Fruit fly (Drosophila melanogaster): ENCODE measurements around the gene CG32024.
A peak's percentile ranks its signal among the peaks of the same experiment; 100 is the strongest.

Gene CG32024

DNA sequence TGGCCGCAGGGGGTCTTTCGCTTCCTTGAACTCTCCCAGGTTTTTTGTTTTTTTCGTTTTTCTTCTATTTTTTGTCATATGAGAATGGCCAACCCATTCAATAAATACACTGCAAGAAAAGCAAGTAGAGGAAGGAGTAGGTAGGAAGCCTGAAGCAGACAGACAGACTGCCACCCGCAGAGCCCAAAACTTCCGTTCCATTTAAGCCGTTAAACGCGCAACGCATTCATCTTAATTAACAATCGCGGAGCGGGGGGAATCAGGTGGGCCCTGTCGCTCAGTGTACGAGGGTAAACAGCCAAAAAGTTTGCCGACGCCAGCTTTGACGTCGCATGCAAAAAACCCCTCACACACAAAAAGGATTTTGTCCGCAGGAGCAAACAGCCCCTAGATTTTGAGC, 45.5 kb downstream of the CG32024 start (continued):
- peak; percentile 35; the same call in 1 of the 3 replicates for TF ChIP-seq ase (GFP tag; IDR thresholded peaks at IDR 0.05)
- peak in 1 of 2 experiments; percentile 26 for TF ChIP-seq dpn (GFP tag; optimal IDR thresholded peaks at IDR 0.05)
- no peak for TF ChIP-seq CG2875 (GFP tag; optimal IDR thresholded peaks at IDR 0.05)
- no peak for TF ChIP-seq Hr39 (optimal IDR thresholded peaks at IDR 0.05)
- TF ChIP-seq CG12299 (tag; optimal IDR thresholded peaks at IDR 0.05): no peak
- TF ChIP-seq Hr78 (GFP tag; optimal IDR thresholded peaks at IDR 0.05): no peak
- peak; percentile 48 for TF ChIP-seq CG11504 (tag; optimal IDR thresholded peaks at IDR 0.05)
- no peak for TF ChIP-seq CG13775 (GFP tag; optimal IDR thresholded peaks at IDR 0.05)
- TF ChIP-seq CG12104 (GFP tag; optimal IDR thresholded peaks at IDR 0.05): no peak
- TF ChIP-seq hbn (GFP tag; IDR thresholded peaks at IDR 0.05; ENCODE audit: partially characterized antibody): no peak
- peak; percentile 55; the same call in 1 of the 2 replicates for TF ChIP-seq sisA (GFP tag; IDR thresholded peaks at IDR 0.05)
- no peak for TF ChIP-seq Eip74EF (GFP tag; optimal IDR thresholded peaks at IDR 0.05)
- peak; percentile 40 for TF ChIP-seq gem (tag; optimal IDR thresholded peaks at IDR 0.05)
- no peak for TF ChIP-seq CG9609 (GFP tag; optimal IDR thresholded peaks at IDR 0.05)
- TF ChIP-seq CG17186 (GFP tag; optimal IDR thresholded peaks at IDR 0.05): no peak
- TF ChIP-seq emc (GFP tag; optimal IDR thresholded peaks at IDR 0.05): no peak
- TF ChIP-seq CG7987 (GFP tag; optimal IDR thresholded peaks at IDR 0.05): no peak
- peak; percentile 4 for TF ChIP-seq org-1 (GFP tag; optimal IDR thresholded peaks at IDR 0.05)
- no peak for TF ChIP-seq Jarid2 (GFP tag; optimal IDR thresholded peaks at IDR 0.05)
- no peak for TF ChIP-seq Camta (GFP tag; optimal IDR thresholded peaks at IDR 0.05)
- no peak for TF ChIP-seq CG1602 (GFP tag; optimal IDR thresholded peaks at IDR 0.05)
- peak; percentile 82 for TF ChIP-seq slbo (GFP tag; IDR thresholded peaks at IDR 0.05)
- TF ChIP-seq gt (GFP tag; IDR thresholded peaks at IDR 0.05): no peak
- peak; percentile 70 for TF ChIP-seq seq (GFP tag; IDR thresholded peaks at IDR 0.05)
- peak in 1 of 2 experiments; percentile 47 for TF ChIP-seq Pdp1 (GFP tag; optimal IDR thresholded peaks at IDR 0.05)
- TF ChIP-seq Optix (GFP tag; IDR thresholded peaks at IDR 0.05): peak; percentile 47; the same call in 1 of the 3 replicates
- TF ChIP-seq fu2 (GFP tag; optimal IDR thresholded peaks at IDR 0.05): no peak
- no peak for TF ChIP-seq CG2129 (GFP tag; IDR thresholded peaks at IDR 0.05; ENCODE audit: partially characterized antibody)
- TF ChIP-seq kah (GFP tag; optimal IDR thresholded peaks at IDR 0.05): no peak
- TF ChIP-seq knrl (GFP tag; IDR thresholded peaks at IDR 0.05; ENCODE audit: partially characterized antibody): no peak
- TF ChIP-seq CG3726 (GFP tag; IDR thresholded peaks at IDR 0.05): 0 out of 3 replicates have a peak, but pooled peaks have one; percentile 8
- no peak for TF ChIP-seq pros (GFP tag; optimal IDR thresholded peaks at IDR 0.05)
- peak; percentile 17 for TF ChIP-seq CG4424 (GFP tag; optimal IDR thresholded peaks at IDR 0.05)
- peak; percentile 47 for TF ChIP-seq lmd (GFP tag; IDR thresholded peaks at IDR 0.05)
- TF ChIP-seq CG7963 (GFP tag; IDR thresholded peaks at IDR 0.05; ENCODE audit: partially characterized antibody): no peak
- no peak for TF ChIP-seq HHEX (GFP tag; optimal IDR thresholded peaks at IDR 0.05)
- no peak for TF ChIP-seq sens-2 (GFP tag; IDR thresholded peaks at IDR 0.05)
- TF ChIP-seq sd (tag; optimal IDR thresholded peaks at IDR 0.05): no peak
- no peak for TF ChIP-seq Opbp (GFP tag; IDR thresholded peaks at IDR 0.05; ENCODE audit: partially characterized antibody)
- no peak for TF ChIP-seq CG15479 (GFP tag; optimal IDR thresholded peaks at IDR 0.05)
- no peak for TF ChIP-seq BtbVII (GFP tag; optimal IDR thresholded peaks at IDR 0.05)
- peak in 1 of 2 experiments; percentile 2 for TF ChIP-seq bsh (GFP tag; optimal IDR thresholded peaks at IDR 0.05)
- TF ChIP-seq CG6689 (GFP tag; IDR thresholded peaks at IDR 0.05): peak; percentile 29; the same call in 1 of the 2 replicates
- TF ChIP-seq CG12236 (GFP tag; optimal IDR thresholded peaks at IDR 0.05): no peak
- TF ChIP-seq CG12071 (GFP tag; optimal IDR thresholded peaks at IDR 0.05): peak; percentile 31
- TF ChIP-seq psq (GFP tag; optimal IDR thresholded peaks at IDR 0.05): peak; percentile 14
- TF ChIP-seq CG3847 (GFP tag; IDR thresholded peaks at IDR 0.05): peak; percentile 24; the same call in 1 of the 2 replicates
- no peak for TF ChIP-seq CG8944 (GFP tag; optimal IDR thresholded peaks at IDR 0.05)
- TF ChIP-seq pzg (GFP tag; optimal IDR thresholded peaks at IDR 0.05): no peak
- TF ChIP-seq bowl (GFP tag; IDR thresholded peaks at IDR 0.05): no peak

Measured in whole organism, embryonic.